Worm (Caenorhabditis elegans): Measurements from ENCODE around the gene ttr-31.

DNA sequence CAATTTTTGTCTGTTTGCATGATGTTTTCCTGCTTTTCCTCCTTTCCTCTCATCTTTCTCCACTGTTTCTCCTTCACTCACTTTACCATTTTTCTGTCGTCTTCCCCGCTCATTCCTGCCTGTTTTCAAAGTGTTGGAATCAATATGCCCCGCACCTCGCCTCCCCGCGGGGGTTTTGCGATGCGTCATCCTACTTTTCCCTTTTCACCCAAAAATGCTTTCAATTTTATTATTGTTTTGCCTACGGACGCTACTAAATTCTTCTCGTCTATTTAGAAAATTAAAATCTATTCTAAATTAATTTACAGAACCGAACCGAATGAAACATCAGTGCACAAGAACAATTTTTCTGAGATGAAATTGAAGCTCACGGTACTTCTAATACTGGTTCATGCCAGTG is 16.7 kb downstream of the ttr-31 start, which contains the start of gene ver-3:
- no peak for TF ChIP-seq unc-62 (GFP tag; optimal IDR thresholded peaks at IDR 0.05)
- TF ChIP-seq nhr-77 (tag; optimal IDR thresholded peaks at IDR 0.05): no peak
- no peak for TF ChIP-seq skn-1 (tag; optimal IDR thresholded peaks at IDR 0.05)
- TF ChIP-seq zag-1 (tag; optimal IDR thresholded peaks at IDR 0.05): no peak
- TF ChIP-seq unc-55 (GFP tag; optimal IDR thresholded peaks at IDR 0.05): no peak
- TF ChIP-seq snpc-4 (tag; optimal IDR thresholded peaks at IDR 0.05): no peak
